Worm (Caenorhabditis elegans) whole organism, midembryonic: ENCODE results near the gene tbc-18.

Experiments used
- T22C8.4 ChIP-seq: fragments of 200-800 bp; sonication (Bioruptor generic); IDR thresholded peaks from 2 replicates; pipeline ENCODE4 v1.3.6; 2022; ENCODE audit warnings: missing genetic modification characterization, missing compliant biosample characterization
- flt-1 ChIP-seq: fragments of 200-800 bp; sonication (Bioruptor generic); IDR thresholded peaks from 2 replicates; pipeline ENCODE4 v1.3.6; 2022; ENCODE audit warnings: missing genetic modification characterization, missing compliant biosample characterization
- med-1 ChIP-seq: sonication (generic microtip); optimal IDR thresholded peaks from 2 replicates; lab custom pipeline; 2017; ENCODE audit warnings: missing genetic modification characterization, mild to moderate bottlenecking, missing compliant biosample characterization, antibody characterized with exemption, missing genetic modification reagents; ENCODE audit not compliant: insufficient read depth
- ref-1 ChIP-seq: fragments of 200-800 bp; sonication (Bioruptor generic); conservative IDR thresholded peaks from 2 replicates; pipeline ENCODE4 v1.3.6; 2022; ENCODE audit warnings: missing genetic modification reagents, missing genetic modification characterization, missing compliant biosample characterization
- tab-1 ChIP-seq: fragments of 200-800 bp; sonication (Bioruptor generic); IDR thresholded peaks from 2 replicates; pipeline ENCODE4 v1.3.6; 2022; ENCODE audit warnings: missing genetic modification characterization, missing compliant biosample characterization
- ztf-23 ChIP-seq: fragments of 200-800 bp; sonication (Bioruptor generic); IDR thresholded peaks from 2 replicates; pipeline ENCODE4 v1.3.6; 2022; ENCODE audit warnings: missing genetic modification reagents, missing genetic modification characterization, missing compliant biosample characterization

DNA sequence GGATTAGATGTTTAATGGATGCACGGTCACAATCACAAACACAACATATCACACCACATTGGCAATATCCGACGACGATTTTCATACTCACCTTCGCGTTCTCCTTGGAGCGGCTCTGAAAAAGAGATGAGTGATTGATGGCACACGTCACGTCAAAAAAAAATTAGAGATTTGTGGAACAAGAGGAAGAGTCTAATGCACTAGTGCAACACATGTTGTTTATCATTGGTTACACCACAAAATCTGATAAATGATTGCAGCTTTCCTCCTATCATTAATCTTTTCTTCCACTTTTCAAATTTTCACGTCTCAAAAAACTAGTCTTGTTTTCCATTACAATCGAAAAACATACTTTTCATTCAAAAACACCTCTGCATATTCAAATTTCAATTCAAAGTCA, 12.2 kb downstream of the tbc-18 start:
- TF ChIP-seq med-1 (no peak), ref-1 (GFP tag; lab: Robert Waterston, UW) (no peak), ztf-23 (GFP tag; lab: Robert Waterston, UW) (no peak), flt-1 (GFP tag; lab: Robert Waterston, UW) (no peak), tab-1 (GFP tag; lab: Robert Waterston, UW) (no peak), T22C8.4 (GFP tag; lab: Robert Waterston, UW) (no peak)
